Fruit fly (Drosophila melanogaster): Measurements from ENCODE around the gene CG42818.
A peak's percentile ranks its signal among the peaks of the same experiment; 100 is the strongest.

CG42818 gene

DNA sequence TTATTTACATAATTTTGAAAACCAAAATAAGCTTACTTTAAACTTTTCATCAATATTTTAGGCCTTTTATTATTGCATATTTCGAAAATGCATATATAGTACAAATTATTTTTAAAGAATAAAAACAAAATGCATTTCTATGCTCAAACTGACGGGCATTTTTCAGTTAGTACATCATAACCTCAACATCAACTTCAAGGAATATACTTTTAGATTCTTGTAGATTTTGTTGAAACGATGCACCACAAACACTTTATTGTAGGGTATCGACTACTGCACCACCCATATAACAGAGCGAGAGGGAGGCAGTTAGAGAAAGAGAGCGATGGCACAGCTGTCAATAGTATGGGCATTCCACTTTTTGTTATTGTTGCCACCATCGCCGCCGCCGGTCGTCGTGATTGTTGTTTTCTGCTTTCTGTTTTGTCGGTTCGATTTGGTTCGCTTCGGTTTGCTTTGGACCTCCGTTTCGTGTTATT is 38.1 kb downstream of the CG42818 start (continued):
- TF ChIP-seq so (GFP tag; IDR thresholded peaks at IDR 0.05), result peak; percentile 86; the same call in 2 of the 3 replicates
- peak; percentile 91 for TF ChIP-seq tin (GFP tag; optimal IDR thresholded peaks at IDR 0.05)
- no peak for TF ChIP-seq CG8478 (optimal IDR thresholded peaks at IDR 0.05)
- no peak for TF ChIP-seq HLH4C (GFP tag; IDR thresholded peaks at IDR 0.05; ENCODE audit: partially characterized antibody)
- no peak for TF ChIP-seq usp (GFP tag; optimal IDR thresholded peaks at IDR 0.05)
- peak; percentile 30 for TF ChIP-seq CG4282 (GFP tag; optimal IDR thresholded peaks at IDR 0.05)
- TF ChIP-seq yki (optimal IDR thresholded peaks at IDR 0.05), result no peak
- TF ChIP-seq Hr78 (GFP tag; optimal IDR thresholded peaks at IDR 0.05), result peak in 1 of 2 experiments; percentile 87
- TF ChIP-seq zfh2 (GFP tag; optimal IDR thresholded peaks at IDR 0.05), result peak; percentile 3
- no peak for TF ChIP-seq al (GFP tag; IDR thresholded peaks at IDR 0.05)
- no peak for TF ChIP-seq pros (GFP tag; optimal IDR thresholded peaks at IDR 0.05)
- peak; percentile 58 for TF ChIP-seq Lpt (GFP tag; optimal IDR thresholded peaks at IDR 0.05)
- TF ChIP-seq Asciz (GFP tag; optimal IDR thresholded peaks at IDR 0.05), result peak; percentile 96
- TF ChIP-seq gfzf (GFP tag; optimal IDR thresholded peaks at IDR 0.05), result no peak
- peak; percentile 68; the same call in 1 of the 2 replicates for TF ChIP-seq Awh (GFP tag; IDR thresholded peaks at IDR 0.05)
- peak; percentile 68 for TF ChIP-seq Ets97D (GFP tag; optimal IDR thresholded peaks at IDR 0.05)
- peak; percentile 88 for TF ChIP-seq CG9727 (GFP tag; optimal IDR thresholded peaks at IDR 0.05)
- no peak for TF ChIP-seq fd102C (GFP tag; optimal IDR thresholded peaks at IDR 0.05)
- TF ChIP-seq prd (optimal IDR thresholded peaks at IDR 0.05), result no peak
- TF ChIP-seq prd (GFP tag; IDR thresholded peaks at IDR 0.05), result peak; percentile 80
- peak; percentile 81 for TF ChIP-seq trh (GFP tag; optimal IDR thresholded peaks at IDR 0.05)
- TF ChIP-seq chn (GFP tag; optimal IDR thresholded peaks at IDR 0.05), result peak; percentile 85
- TF ChIP-seq CG2678 (tag; optimal IDR thresholded peaks at IDR 0.05), result peak; percentile 95
- TF ChIP-seq CG15011 (GFP tag; optimal IDR thresholded peaks at IDR 0.05), result peak; percentile 80
- TF ChIP-seq run (tag; optimal IDR thresholded peaks at IDR 0.05), result peak; percentile 91
- TF ChIP-seq CG32767 (GFP tag; IDR thresholded peaks at IDR 0.05), result peak; percentile 84
- TF ChIP-seq chinmo (GFP tag; IDR thresholded peaks at IDR 0.05; ENCODE audit: partially characterized antibody), result peak; percentile 89; the same call in 3 of the 4 replicates
- TF ChIP-seq CG14860 (GFP tag; IDR thresholded peaks at IDR 0.05; ENCODE audit: partially characterized antibody), result no peak
- no peak for TF ChIP-seq dan (GFP tag; IDR thresholded peaks at IDR 0.05)
- no peak for TF ChIP-seq inv (GFP tag; IDR thresholded peaks at IDR 0.05; ENCODE audit: partially characterized antibody)
- TF ChIP-seq Jarid2 (GFP tag; optimal IDR thresholded peaks at IDR 0.05), result peak; percentile 73
- TF ChIP-seq CG12236 (GFP tag; optimal IDR thresholded peaks at IDR 0.05), result peak; percentile 81
- TF ChIP-seq btn (GFP tag; optimal IDR thresholded peaks at IDR 0.05), result peak; percentile 67
- peak; percentile 83 for TF ChIP-seq ac (GFP tag; optimal IDR thresholded peaks at IDR 0.05)
- peak; percentile 71; the same call in 2 of the 3 replicates for TF ChIP-seq CG3726 (GFP tag; IDR thresholded peaks at IDR 0.05)
- peak; percentile 85 to 93 for TF ChIP-seq bsh (GFP tag; optimal IDR thresholded peaks at IDR 0.05)
- peak; percentile 75 for TF ChIP-seq en (GFP tag; optimal IDR thresholded peaks at IDR 0.05)
- TF ChIP-seq Dfd (GFP tag; optimal IDR thresholded peaks at IDR 0.05), result no peak
- peak; percentile 62 for TF ChIP-seq onecut (GFP tag; IDR thresholded peaks at IDR 0.05)
- peak; percentile 81 for TF ChIP-seq psq (GFP tag; optimal IDR thresholded peaks at IDR 0.05)
- TF ChIP-seq CG1233 (GFP tag; optimal IDR thresholded peaks at IDR 0.05), result peak; percentile 88
- peak; percentile 95 for TF ChIP-seq org-1 (GFP tag; optimal IDR thresholded peaks at IDR 0.05)
- TF ChIP-seq Doc2 (GFP tag; IDR thresholded peaks at IDR 0.05), result peak; percentile 56; the same call in 1 of the 2 replicates
- TF ChIP-seq Dref (GFP tag; IDR thresholded peaks at IDR 0.05), result no peak
- peak; percentile 92 for TF ChIP-seq CG2875 (GFP tag; optimal IDR thresholded peaks at IDR 0.05)
- peak; percentile 47; the same call in 1 of the 2 replicates for TF ChIP-seq CG4404 (GFP tag; IDR thresholded peaks at IDR 0.05)
- 0 out of 3 replicates have a peak, but pooled peaks have one; percentile 18 for TF ChIP-seq CG11456 (GFP tag; IDR thresholded peaks at IDR 0.05)
- TF ChIP-seq CG14441 (GFP tag; IDR thresholded peaks at IDR 0.05), result peak; percentile 72
- TF ChIP-seq CG17568 (GFP tag; optimal IDR thresholded peaks at IDR 0.05), result peak; percentile 79
- TF ChIP-seq ssp (GFP tag; IDR thresholded peaks at IDR 0.05), result peak; percentile 44; the same call in 1 of the 2 replicates
- peak; percentile 11 for TF ChIP-seq crc (GFP tag; optimal IDR thresholded peaks at IDR 0.05)
